Worm (Caenorhabditis elegans): ENCODE results near the gene ZC404.16.

The ZC404.16 gene

DNA sequence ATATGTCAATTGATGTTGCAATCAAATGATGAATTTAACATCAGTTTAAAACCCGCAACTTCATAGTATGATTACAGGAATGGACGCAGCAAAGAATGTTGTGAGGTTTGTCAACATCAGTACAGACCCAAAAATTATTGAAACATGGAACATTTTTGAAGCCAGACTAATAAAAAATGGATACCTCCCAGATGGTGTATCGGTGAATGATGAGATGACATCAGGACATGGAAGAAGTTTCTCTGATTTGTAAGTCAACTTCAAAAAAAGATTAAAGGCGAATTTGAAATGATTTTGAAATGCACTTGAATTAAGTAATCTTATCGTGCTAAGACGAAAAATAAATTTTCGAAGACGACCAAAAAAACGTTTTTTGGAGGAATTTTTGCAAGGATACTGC lies 40.2 kb upstream of the ZC404.16 start:
- no peak for TF ChIP-seq nhr-237 (tag; optimal IDR thresholded peaks at IDR 0.05)
- TF ChIP-seq sem-2 (GFP tag; optimal IDR thresholded peaks at IDR 0.05) = no peak
- no peak for TF ChIP-seq elt-3 (tag; optimal IDR thresholded peaks at IDR 0.05)
- no peak for TF ChIP-seq unc-39 (tag; optimal IDR thresholded peaks at IDR 0.05)
- no peak for TF ChIP-seq mls-2 (tag; optimal IDR thresholded peaks at IDR 0.05)
- no peak for TF ChIP-seq ham-2 (GFP tag; optimal IDR thresholded peaks at IDR 0.05)
- no peak for TF ChIP-seq ces-1 (GFP tag; optimal IDR thresholded peaks at IDR 0.05)
- no peak for TF ChIP-seq ceh-83 (GFP tag; optimal IDR thresholded peaks at IDR 0.05)
- TF ChIP-seq drap-1 (GFP tag; optimal IDR thresholded peaks at IDR 0.05) = no peak
- no peak for TF ChIP-seq nhr-28 (tag; optimal IDR thresholded peaks at IDR 0.05)
- TF ChIP-seq lsy-2 (tag; optimal IDR thresholded peaks at IDR 0.05) = no peak
- TF ChIP-seq bed-3 (GFP tag; optimal IDR thresholded peaks at IDR 0.05) = no peak

- TF ChIP-seq sem-2 (GFP tag; optimal IDR thresholded peaks at IDR 0.05) (no peak), unc-62 (GFP tag; optimal IDR thresholded peaks at IDR 0.05) (no peak), unc-39 (tag; optimal IDR thresholded peaks at IDR 0.05) (no peak), M03D4.4 (tag; optimal IDR thresholded peaks at IDR 0.05) (no peak), ceh-43 (GFP tag; optimal IDR thresholded peaks at IDR 0.05) (no peak), snpc-4 (tag; optimal IDR thresholded peaks at IDR 0.05) (no peak), blmp-1 (tag; optimal IDR thresholded peaks at IDR 0.05) (no peak)
Measured at ce11 chrV:6811863-6812262, 38.2 kb upstream of the ZC404.16 start.

- TF ChIP-seq tbx-8 (GFP tag; optimal IDR thresholded peaks at IDR 0.05) (no peak), zip-8 (tag; optimal IDR thresholded peaks at IDR 0.05) (no peak), nhr-28 (tag; optimal IDR thresholded peaks at IDR 0.05) (no peak), unc-120 (tag; optimal IDR thresholded peaks at IDR 0.05; ENCODE audit: poor library complexity, severe bottlenecking) (no peak), mls-2 (tag; optimal IDR thresholded peaks at IDR 0.05) (no peak), bed-3 (GFP tag; optimal IDR thresholded peaks at IDR 0.05) (no peak), drap-1 (GFP tag; optimal IDR thresholded peaks at IDR 0.05) (no peak), ceh-39 (tag; optimal IDR thresholded peaks at IDR 0.05) (no peak), nhr-2 (tag; optimal IDR thresholded peaks at IDR 0.05) (no peak), sptf-1 (tag; optimal IDR thresholded peaks at IDR 0.05) (no peak), ham-2 (GFP tag; optimal IDR thresholded peaks at IDR 0.05) (no peak), lsy-2 (tag; optimal IDR thresholded peaks at IDR 0.05) (no peak), nhr-12 (tag; optimal IDR thresholded peaks at IDR 0.05) (no peak), lin-13 (tag; optimal IDR thresholded peaks at IDR 0.05) (no peak), pha-4 (tag; optimal IDR thresholded peaks at IDR 0.05) (no peak), nhr-76 (tag; optimal IDR thresholded peaks at IDR 0.05) (no peak), snpc-4 (tag; optimal IDR thresholded peaks at IDR 0.05) (no peak), sem-2 (GFP tag; optimal IDR thresholded peaks at IDR 0.05) (no peak), elt-1 (tag; optimal IDR thresholded peaks at IDR 0.05; ENCODE audit: borderline replicate concordance, insufficient read depth) (no peak), hlh-1 (tag; optimal IDR thresholded peaks at IDR 0.05) (no peak)
Measured at ce11 chrV:6810091-6810490, 36.5 kb upstream of the ZC404.16 start.

DNA sequence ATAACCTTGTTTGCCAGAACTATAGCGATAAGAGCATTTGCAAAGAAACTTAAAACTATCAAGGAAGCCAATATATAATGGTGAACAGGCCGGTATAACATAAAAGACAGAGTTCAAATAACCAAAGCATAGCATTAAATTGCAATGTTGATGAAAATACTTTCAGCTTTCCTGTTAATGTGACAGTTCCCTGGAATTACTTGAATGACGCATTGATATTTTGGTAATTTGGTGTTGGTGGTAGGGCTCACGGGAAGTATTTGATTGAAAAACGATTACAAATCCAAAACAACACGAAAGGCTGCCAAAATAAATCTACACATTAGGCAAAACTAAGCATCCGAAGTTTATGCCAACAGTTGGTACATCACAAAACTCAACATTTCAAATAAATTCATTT lies 35.3 kb upstream of the ZC404.16 start, which contains the start of gene dmsr-16:
dmsr-16 (minus strand) TSS at position 101 of the 400 bp plus-strand sequence.
- TF ChIP-seq nhr-237 (tag; optimal IDR thresholded peaks at IDR 0.05) = no peak

DNA sequence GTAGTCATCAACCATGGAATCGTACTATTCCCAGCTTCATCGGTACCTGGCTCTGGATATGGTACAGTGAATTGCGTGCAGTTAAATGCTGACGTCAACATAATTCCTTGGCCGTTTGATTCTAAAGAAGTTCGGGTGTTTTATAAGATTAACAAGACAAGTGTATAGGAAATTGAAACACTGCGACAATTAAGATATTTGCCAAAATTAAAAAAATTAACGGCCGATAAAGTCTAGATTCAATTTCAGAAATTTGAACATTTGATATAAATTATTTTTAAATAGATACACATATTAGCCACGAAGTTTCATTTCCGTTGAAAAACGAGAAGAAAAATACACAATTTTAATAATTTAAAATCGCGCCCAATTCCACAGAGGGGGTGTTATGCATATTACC lies 32.7 kb upstream of the ZC404.16 start, which contains the start of gene dmsr-12:
dmsr-12 (minus strand) TSS at position 101 of the 400 bp plus-strand sequence.
- TF ChIP-seq nhr-76 (tag; optimal IDR thresholded peaks at IDR 0.05) (no peak), sptf-1 (tag; optimal IDR thresholded peaks at IDR 0.05) (no peak), sem-2 (GFP tag; optimal IDR thresholded peaks at IDR 0.05) (no peak), elt-1 (tag; optimal IDR thresholded peaks at IDR 0.05; ENCODE audit: borderline replicate concordance, insufficient read depth) (no peak), unc-39 (tag; optimal IDR thresholded peaks at IDR 0.05) (no peak), bed-3 (GFP tag; optimal IDR thresholded peaks at IDR 0.05) (no peak), pha-4 (tag; optimal IDR thresholded peaks at IDR 0.05) (no peak), ceh-39 (tag; optimal IDR thresholded peaks at IDR 0.05) (no peak), snpc-4 (tag; optimal IDR thresholded peaks at IDR 0.05) (no peak), nhr-12 (tag; optimal IDR thresholded peaks at IDR 0.05) (no peak), nhr-28 (tag; optimal IDR thresholded peaks at IDR 0.05) (no peak), hlh-1 (tag; optimal IDR thresholded peaks at IDR 0.05) (no peak), ztf-11 (tag; optimal IDR thresholded peaks at IDR 0.05) (no peak), ceh-83 (GFP tag; optimal IDR thresholded peaks at IDR 0.05) (no peak), nhr-237 (tag; optimal IDR thresholded peaks at IDR 0.05) (no peak), mep-1 (tag; optimal IDR thresholded peaks at IDR 0.05) (no peak), lin-32 (GFP tag; optimal IDR thresholded peaks at IDR 0.05) (no peak), lin-13 (tag; optimal IDR thresholded peaks at IDR 0.05) (no peak), flh-1 (GFP tag; optimal IDR thresholded peaks at IDR 0.05) (no peak)

All from whole organism, mixed stage, embryonic.